Fruit fly (Drosophila melanogaster): ENCODE results near the gene ctrip.

ctrip gene

DNA sequence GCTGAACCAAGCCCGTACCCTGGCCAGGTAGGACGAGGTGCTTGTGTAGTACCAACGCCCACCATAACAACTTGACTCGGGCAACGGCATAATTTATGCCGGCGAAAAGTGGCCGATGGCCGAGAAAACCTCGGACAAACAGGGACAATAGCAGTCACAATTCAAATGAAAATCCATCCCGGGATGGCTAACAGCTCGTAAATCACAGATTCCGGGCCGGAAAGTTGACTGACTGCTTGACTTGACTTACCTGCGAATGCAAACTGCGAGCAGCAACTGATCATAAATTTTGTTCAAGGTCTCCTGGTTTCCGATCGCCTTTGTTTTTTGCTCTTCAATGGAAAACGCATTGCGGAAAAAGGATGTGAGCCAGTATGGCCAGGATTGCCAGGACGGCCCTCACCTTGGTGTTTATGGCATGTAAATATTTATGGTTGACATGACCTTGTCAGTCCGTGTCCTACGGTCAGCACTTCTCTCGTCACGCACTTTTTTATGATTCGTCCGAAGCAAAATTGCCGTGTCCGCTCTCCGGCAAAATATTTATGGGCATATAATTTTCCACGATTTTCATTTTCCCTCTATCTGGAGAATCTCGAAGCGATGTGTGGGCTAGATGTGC lies 37.2 kb upstream of the ctrip start (continued):
- TF ChIP-seq zen (tag; optimal IDR thresholded peaks at IDR 0.05) (peak; percentile 77), D (optimal IDR thresholded peaks at IDR 0.05) (peak; percentile 64), D (GFP tag; optimal IDR thresholded peaks at IDR 0.05) (no peak), amos (GFP tag; IDR thresholded peaks at IDR 0.05; ENCODE audit: partially characterized antibody) (no peak), bbx (GFP tag; IDR thresholded peaks at IDR 0.05; ENCODE audit: partially characterized antibody) (no peak), CG9876 (GFP tag; optimal IDR thresholded peaks at IDR 0.05) (no peak), slbo (GFP tag; IDR thresholded peaks at IDR 0.05) (no peak), CG6854 (GFP tag; optimal IDR thresholded peaks at IDR 0.05) (no peak)

DNA sequence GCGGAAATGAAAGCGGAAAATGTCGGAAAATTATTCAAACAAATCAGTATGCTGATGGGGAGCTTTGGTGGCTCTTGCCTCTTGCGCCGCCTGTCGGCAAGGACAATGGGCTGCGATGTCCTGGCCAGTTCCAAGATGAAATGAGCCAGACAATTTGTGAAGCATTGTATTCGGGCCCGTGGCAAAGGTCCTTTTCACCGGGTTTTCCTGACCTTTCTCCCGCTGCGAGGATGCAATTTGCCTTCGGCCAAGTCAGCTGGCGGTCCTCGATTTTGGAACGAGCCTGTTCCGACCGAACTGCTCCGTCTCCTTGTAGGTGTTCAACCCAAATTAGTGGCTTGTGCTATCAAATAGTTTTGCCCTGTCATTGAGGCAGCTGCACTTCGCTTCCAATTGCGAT lies 35.5 kb upstream of the ctrip start:
- TF ChIP-seq ac (GFP tag; optimal IDR thresholded peaks at IDR 0.05): peak; percentile 13
- TF ChIP-seq cad (GFP tag; optimal IDR thresholded peaks at IDR 0.05): peak; percentile 70
- peak; percentile 92 for TF ChIP-seq zen (tag; optimal IDR thresholded peaks at IDR 0.05)
- TF ChIP-seq pros (GFP tag; optimal IDR thresholded peaks at IDR 0.05): no peak

DNA sequence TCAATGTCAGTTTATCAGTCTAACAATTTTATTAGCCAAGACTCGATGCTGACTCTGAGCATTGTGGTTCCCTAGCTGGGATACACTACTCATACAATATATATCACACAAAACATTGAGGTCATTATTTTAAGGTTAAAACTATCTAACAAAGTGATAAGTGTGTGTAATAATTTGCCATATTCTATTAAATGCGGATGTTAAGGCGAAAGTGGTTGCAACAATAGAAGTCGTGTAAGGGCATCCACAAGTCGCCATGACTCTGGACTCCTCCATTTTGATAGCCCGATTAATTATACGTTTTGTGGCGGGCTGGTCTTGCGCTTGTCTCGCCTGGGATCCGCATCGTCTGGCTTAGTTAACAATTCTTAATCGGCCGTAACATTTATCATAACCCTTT lies 34.9 kb upstream of the ctrip start:
- TF ChIP-seq Deaf1 (tag; optimal IDR thresholded peaks at IDR 0.05) (no peak), CG13424 (tag; optimal IDR thresholded peaks at IDR 0.05) (peak; percentile 41), CG33557 (GFP tag; optimal IDR thresholded peaks at IDR 0.05) (peak; percentile 61), CG13296 (GFP tag; optimal IDR thresholded peaks at IDR 0.05) (no peak), ara (GFP tag; IDR thresholded peaks at IDR 0.05) (peak; percentile 72; the same call in 1 of the 2 replicates), jigr1 (GFP tag; IDR thresholded peaks at IDR 0.05) (no peak), E2f2 (GFP tag; IDR thresholded peaks at IDR 0.05) (0 out of 2 replicates have a peak, but pooled peaks have one; percentile 16), ro (GFP tag; IDR thresholded peaks at IDR 0.05) (no peak), Lhr (GFP tag; optimal IDR thresholded peaks at IDR 0.05) (no peak), nom (GFP tag; optimal IDR thresholded peaks at IDR 0.05) (no peak), wor (GFP tag; IDR thresholded peaks at IDR 0.05) (peak; percentile 14; the same call in 1 of the 2 replicates), tap (tag; optimal IDR thresholded peaks at IDR 0.05) (no peak), pum (GFP tag; optimal IDR thresholded peaks at IDR 0.05) (peak; percentile 47), jing (GFP tag; optimal IDR thresholded peaks at IDR 0.05) (peak; percentile 39), chm (GFP tag; IDR thresholded peaks at IDR 0.05) (peak; percentile 56; the same call in 1 of the 2 replicates), Myb (GFP tag; optimal IDR thresholded peaks at IDR 0.05) (no peak), kni (GFP tag; optimal IDR thresholded peaks at IDR 0.05) (peak; percentile 35), NC2β (GFP tag; optimal IDR thresholded peaks at IDR 0.05) (peak; percentile 8), CG3407 (GFP tag; optimal IDR thresholded peaks at IDR 0.05) (peak; percentile 17), CTCF (GFP tag; optimal IDR thresholded peaks at IDR 0.05) (no peak), chn (GFP tag; optimal IDR thresholded peaks at IDR 0.05) (no peak), CG3726 (GFP tag; IDR thresholded peaks at IDR 0.05) (no peak), Bdp1 (GFP tag; optimal IDR thresholded peaks at IDR 0.05) (no peak), Awh (GFP tag; IDR thresholded peaks at IDR 0.05) (0 out of 2 replicates have a peak, but pooled peaks have one; percentile 4), tna (GFP tag; IDR thresholded peaks at IDR 0.05; ENCODE audit: partially characterized antibody) (no peak), ap (GFP tag; IDR thresholded peaks at IDR 0.05) (no peak), az2 (GFP tag; optimal IDR thresholded peaks at IDR 0.05) (peak; percentile 50), CG3163 (GFP tag; optimal IDR thresholded peaks at IDR 0.05) (no peak), Atf6 (GFP tag; IDR thresholded peaks at IDR 0.05) (0 out of 2 replicates have a peak, but pooled peaks have one; percentile 22), CG12769 (tag; optimal IDR thresholded peaks at IDR 0.05) (peak; percentile 56), CHES-1-like (GFP tag; optimal IDR thresholded peaks at IDR 0.05) (no peak), Doc2 (GFP tag; IDR thresholded peaks at IDR 0.05) (no peak), CG1602 (GFP tag; optimal IDR thresholded peaks at IDR 0.05) (peak; percentile 24), en (GFP tag; optimal IDR thresholded peaks at IDR 0.05) (peak; percentile 5), CG17385 (GFP tag; optimal IDR thresholded peaks at IDR 0.05) (peak; percentile 8), Max (GFP tag; optimal IDR thresholded peaks at IDR 0.05) (no peak), CG2202 (tag; optimal IDR thresholded peaks at IDR 0.05) (peak; percentile 58), dan (GFP tag; IDR thresholded peaks at IDR 0.05) (no peak)
